Fruit fly (Drosophila melanogaster) whole organism, embryonic: ENCODE data around the gene ninaE.

Source experiments
- Abd-B ChIP-seq: fragments of 200-800 bp; sonication (Bioruptor generic); optimal IDR thresholded peaks from 2 replicates; lab custom pipeline; 2018; ENCODE audit warnings: missing biosample characterization, mild to moderate bottlenecking, missing genetic modification characterization, moderate library complexity
- Asciz ChIP-seq: fragments of 200-800 bp; sonication (Bioruptor generic); optimal IDR thresholded peaks from 2 replicates; lab custom pipeline; 2017; ENCODE audit warnings: missing biosample characterization, mild to moderate bottlenecking, missing genetic modification characterization, missing genetic modification reagents
- BEAF-32 ChIP-seq: fragments of 200-800 bp; sonication (Bioruptor generic); optimal IDR thresholded peaks from 3 replicates; lab custom pipeline; 2017; ENCODE audit warnings: missing biosample characterization, missing genetic modification characterization, mild to moderate bottlenecking, moderate library complexity, missing genetic modification reagents
- BtbVII ChIP-seq: fragments of 200-800 bp; sonication (Bioruptor generic); optimal IDR thresholded peaks from 3 replicates; lab custom pipeline; 2017; ENCODE audit warnings: missing biosample characterization, mild to moderate bottlenecking, missing genetic modification characterization
- CG11247 ChIP-seq: fragments of 200-800 bp; sonication (Bioruptor generic); IDR thresholded peaks from 2 replicates; pipeline ENCODE4 v1.3.6; 2022; ENCODE audit warnings: missing biosample characterization, missing genetic modification characterization
- CG11723 ChIP-seq: fragments of 200-800 bp; sonication (Bioruptor generic); optimal IDR thresholded peaks from 2 replicates; lab custom pipeline; 2017; ENCODE audit warnings: missing biosample characterization, mild to moderate bottlenecking, missing genetic modification characterization
- CG12071 ChIP-seq: fragments of 200-800 bp; sonication (Bioruptor generic); optimal IDR thresholded peaks from 3 replicates; lab custom pipeline; 2018; ENCODE audit warnings: missing biosample characterization, mild to moderate bottlenecking, missing genetic modification characterization
- CG12155 ChIP-seq: fragments of 200-800 bp; sonication (Bioruptor generic); optimal IDR thresholded peaks from 3 replicates; lab custom pipeline; 2016; ENCODE audit warnings: missing biosample characterization, missing genetic modification characterization
- CG12391 ChIP-seq: fragments of 200-800 bp; sonication (Bioruptor generic); optimal IDR thresholded peaks from 3 replicates; lab custom pipeline; 2018; ENCODE audit warnings: missing biosample characterization, mild to moderate bottlenecking, missing genetic modification characterization, moderate library complexity
- CG12659 ChIP-seq: fragments of 200-800 bp; sonication (Bioruptor generic); optimal IDR thresholded peaks from 3 replicates; lab custom pipeline; 2017; ENCODE audit warnings: mild to moderate bottlenecking, missing biosample characterization, missing genetic modification reagents, missing genetic modification characterization
- CG13424 ChIP-seq: fragments of 200-800 bp; sonication (Bioruptor generic); optimal IDR thresholded peaks from 2 replicates; lab custom pipeline; 2019; ENCODE audit warnings: missing biosample characterization, mild to moderate bottlenecking, missing genetic modification characterization, moderate library complexity
- CG16815 ChIP-seq: fragments of 200-800 bp; sonication (Bioruptor generic); optimal IDR thresholded peaks from 3 replicates; lab custom pipeline; 2017; ENCODE audit warnings: missing biosample characterization, mild to moderate bottlenecking, missing genetic modification characterization
- CG17385 ChIP-seq: fragments of 200-800 bp; sonication (Bioruptor generic); optimal IDR thresholded peaks from 3 replicates; lab custom pipeline; 2018; ENCODE audit warnings: missing biosample characterization, mild to moderate bottlenecking, missing genetic modification characterization
- CG17802 ChIP-seq: fragments of 200-800 bp; sonication (Bioruptor generic); optimal IDR thresholded peaks from 2 replicates; lab custom pipeline; 2018; ENCODE audit warnings: missing biosample characterization, mild to moderate bottlenecking, missing genetic modification characterization, moderate library complexity
- CG1792 ChIP-seq: fragments of 200-800 bp; sonication (Bioruptor generic); optimal IDR thresholded peaks from 2 replicates; lab custom pipeline; 2016; ENCODE audit warnings: missing biosample characterization, missing genetic modification characterization
- CG2116 ChIP-seq: fragments of 200-800 bp; sonication (Bioruptor generic); optimal IDR thresholded peaks from 3 replicates; lab custom pipeline; 2018; ENCODE audit warnings: missing biosample characterization, mild to moderate bottlenecking, missing genetic modification characterization
- CG2120 ChIP-seq: fragments of 200-800 bp; sonication (Bioruptor generic); optimal IDR thresholded peaks from 3 replicates; lab custom pipeline; 2016; ENCODE audit warnings: missing biosample characterization, missing genetic modification characterization
- CG2678 ChIP-seq: fragments of 200-800 bp; sonication (Bioruptor generic); optimal IDR thresholded peaks from 3 replicates; lab custom pipeline; 2019; ENCODE audit warnings: missing biosample characterization, mild to moderate bottlenecking, missing genetic modification characterization, moderate library complexity
- CG30403 ChIP-seq: fragments of 200-800 bp; sonication (Bioruptor generic); optimal IDR thresholded peaks from 3 replicates; lab custom pipeline; 2016; ENCODE audit warnings: missing biosample characterization, missing genetic modification characterization
- CG34422 ChIP-seq: fragments of 200-800 bp; sonication (Bioruptor generic); IDR thresholded peaks from 3 replicates; pipeline ENCODE4 v1.3.6; 2022; ENCODE audit warnings: missing biosample characterization, missing genetic modification characterization
- CG43689 ChIP-seq: fragments of 200-800 bp; sonication (Bioruptor generic); IDR thresholded peaks from 2 replicates; pipeline ENCODE4 v1.3.6; 2022; ENCODE audit warnings: missing biosample characterization, missing genetic modification characterization
- CG6272 ChIP-seq: fragments of 200-800 bp; sonication (Bioruptor generic); IDR thresholded peaks from 2 replicates; pipeline ENCODE4 v1.3.6; 2022; ENCODE audit warnings: missing biosample characterization, missing genetic modification characterization
- CG7271 ChIP-seq: fragments of 200-800 bp; sonication (Bioruptor generic); optimal IDR thresholded peaks from 2 replicates; lab custom pipeline; 2018; ENCODE audit warnings: missing biosample characterization, mild to moderate bottlenecking, missing genetic modification characterization, moderate library complexity
- CG7963 ChIP-seq: fragments of 200-800 bp; sonication (Bioruptor generic); IDR thresholded peaks from 3 replicates; pipeline ENCODE4 v1.3.6; 2022; ENCODE audit warnings: missing biosample characterization, missing genetic modification characterization; ENCODE audit not compliant: partially characterized antibody
- CG8281 ChIP-seq: fragments of 200-800 bp; sonication (Bioruptor generic); optimal IDR thresholded peaks from 2 replicates; lab custom pipeline; 2018; ENCODE audit warnings: missing biosample characterization, mild to moderate bottlenecking, missing genetic modification characterization, moderate library complexity
- CrebB ChIP-seq: fragments of 200-800 bp; sonication (Bioruptor generic); optimal IDR thresholded peaks from 3 replicates; lab custom pipeline; 2018; ENCODE audit warnings: missing biosample characterization, mild to moderate bottlenecking, missing genetic modification characterization
- ERR ChIP-seq: fragments of 200-800 bp; sonication (Bioruptor generic); optimal IDR thresholded peaks from 2 replicates; lab custom pipeline; 2016; ENCODE audit warnings: missing biosample characterization, missing genetic modification characterization
- Elba2 ChIP-seq: fragments of 200-800 bp; sonication (Bioruptor generic); optimal IDR thresholded peaks from 3 replicates; lab custom pipeline; 2016; ENCODE audit warnings: missing biosample characterization, missing genetic modification characterization
- Hr39 ChIP-seq: fragments of >200 bp; optimal IDR thresholded peaks from 2 replicates; lab custom pipeline; 2017
- Hr51 ChIP-seq, 2 experiments: fragments of 200-800 bp; sonication (Bioruptor generic); optimal IDR thresholded peaks; 2 replicates in 1 of 2; 3 replicates in 1 of 2; lab custom pipeline; 2016 to 2018; ENCODE audit warnings: missing biosample characterization in 2 of 2, missing genetic modification characterization in 2 of 2, mild to moderate bottlenecking in 1 of 2, moderate library complexity in 1 of 2
- Mad ChIP-seq: fragments of 200-800 bp; sonication (Bioruptor generic); optimal IDR thresholded peaks from 2 replicates; lab custom pipeline; 2016; ENCODE audit warnings: missing biosample characterization, missing genetic modification characterization
- Meics ChIP-seq: fragments of 200-800 bp; sonication (Bioruptor generic); optimal IDR thresholded peaks from 2 replicates; lab custom pipeline; 2017; ENCODE audit warnings: missing biosample characterization, mild to moderate bottlenecking, missing genetic modification characterization
- YL-1 ChIP-seq: fragments of 200-800 bp; sonication (Bioruptor generic); optimal IDR thresholded peaks from 3 replicates; lab custom pipeline; 2017; ENCODE audit warnings: missing biosample characterization, mild to moderate bottlenecking, missing genetic modification characterization
- ato ChIP-seq: fragments of 200-800 bp; sonication (Bioruptor generic); IDR thresholded peaks from 2 replicates; pipeline ENCODE4 v1.3.6; 2022; ENCODE audit warnings: missing biosample characterization, missing genetic modification characterization; ENCODE audit not compliant: partially characterized antibody
- crc ChIP-seq: fragments of 200-800 bp; sonication (Bioruptor generic); optimal IDR thresholded peaks from 2 replicates; lab custom pipeline; 2016; ENCODE audit warnings: missing biosample characterization, missing genetic modification characterization
- dmrt11E ChIP-seq: fragments of 200-800 bp; sonication (Bioruptor generic); optimal IDR thresholded peaks from 3 replicates; lab custom pipeline; 2018; ENCODE audit warnings: missing biosample characterization, mild to moderate bottlenecking, missing genetic modification characterization, moderate library complexity
- fru ChIP-seq: fragments of >200 bp; optimal IDR thresholded peaks from 2 replicates; lab custom pipeline; 2017
- gcm2 ChIP-seq: fragments of 200-800 bp; sonication (Bioruptor generic); optimal IDR thresholded peaks from 2 replicates; lab custom pipeline; 2016; ENCODE audit warnings: missing biosample characterization, missing genetic modification characterization
- hb ChIP-seq: fragments of 200-800 bp; sonication (Bioruptor generic); IDR thresholded peaks from 3 replicates; pipeline ENCODE4 v1.3.6; 2022; ENCODE audit warnings: missing biosample characterization, missing genetic modification characterization; ENCODE audit not compliant: partially characterized antibody
- her ChIP-seq: fragments of 200-800 bp; sonication (Bioruptor generic); optimal IDR thresholded peaks from 2 replicates; lab custom pipeline; 2016; ENCODE audit warnings: missing biosample characterization, missing genetic modification characterization
- ken ChIP-seq: fragments of 200-800 bp; sonication (Bioruptor generic); IDR thresholded peaks from 3 replicates; pipeline ENCODE4 v1.3.6; 2022; ENCODE audit warnings: missing biosample characterization, missing genetic modification characterization
- oc ChIP-seq: fragments of 200-800 bp; sonication (Bioruptor generic); optimal IDR thresholded peaks from 2 replicates; lab custom pipeline; 2018; ENCODE audit warnings: missing biosample characterization, mild to moderate bottlenecking, missing genetic modification characterization, moderate library complexity
- onecut ChIP-seq: fragments of 200-800 bp; sonication (Bioruptor generic); IDR thresholded peaks from 2 replicates; pipeline ENCODE4 v1.3.6; 2022; ENCODE audit warnings: missing biosample characterization, missing genetic modification characterization
- org-1 ChIP-seq: fragments of 200-800 bp; sonication (Bioruptor generic); optimal IDR thresholded peaks from 2 replicates; lab custom pipeline; 2017; ENCODE audit warnings: missing biosample characterization, missing genetic modification characterization
- pho ChIP-seq: fragments of 200-800 bp; sonication (Bioruptor generic); optimal IDR thresholded peaks from 2 replicates; lab custom pipeline; 2016; ENCODE audit warnings: missing biosample characterization, missing genetic modification characterization
- slp2 ChIP-seq: fragments of 200-800 bp; sonication (Bioruptor generic); optimal IDR thresholded peaks from 2 replicates; lab custom pipeline; 2016; ENCODE audit warnings: missing biosample characterization, missing genetic modification characterization
- sug ChIP-seq: fragments of 200-800 bp; optimal IDR thresholded peaks from 2 replicates; lab custom pipeline; 2019; ENCODE audit warnings: missing biosample characterization, mild to moderate bottlenecking, missing genetic modification characterization, moderate library complexity
- tgo ChIP-seq: fragments of 200-800 bp; sonication (Bioruptor generic); IDR thresholded peaks from 3 replicates; pipeline ENCODE4 v1.3.6; 2022; ENCODE audit warnings: missing biosample characterization, missing genetic modification characterization
- tio ChIP-seq: fragments of 200-800 bp; sonication (Bioruptor generic); optimal IDR thresholded peaks from 2 replicates; lab custom pipeline; 2017; ENCODE audit warnings: missing biosample characterization, missing genetic modification characterization, inconsistent platforms
- unpg ChIP-seq: fragments of 200-800 bp; sonication (Bioruptor generic); optimal IDR thresholded peaks from 3 replicates; lab custom pipeline; 2018; ENCODE audit warnings: missing biosample characterization, mild to moderate bottlenecking, missing genetic modification characterization, moderate library complexity

The ninaE gene

dm6 chr3R:19889603-19890187 lies 1.7 kb upstream of the ninaE start (continued):
- TF ChIP-seq CrebB (tag; lab: Kevin White, UChicago) (peak; percentile 44), CG6272 (GFP tag; lab: Robert Waterston, UW) (0 out of 2 replicates have a peak, but pooled peaks have one; percentile 6), Hr39 (lab: Kevin White, UChicago) (no peak), onecut (GFP tag; lab: Robert Waterston, UW) (peak; percentile 38; the same call in 1 of the 2 replicates), CG16815 (peak; percentile 47), Asciz (GFP tag; lab: Kevin White, UChicago) (peak; percentile 73), oc (tag; lab: Kevin White, UChicago) (peak; percentile 36), CG30403 (peak; percentile 55), CG2120 (GFP tag; lab: Kevin White, UChicago) (peak; percentile 70), CG8281 (peak; percentile 42), hb (GFP tag; lab: Robert Waterston, UW) (no peak), CG12391 (tag; lab: Kevin White, UChicago) (peak; percentile 73), YL-1 (GFP tag; lab: Kevin White, UChicago) (no peak), CG2116 (GFP tag; lab: Kevin White, UChicago) (peak; percentile 15), BtbVII (GFP tag; lab: Kevin White, UChicago) (peak; percentile 87), BEAF-32 (GFP tag; lab: Kevin White, UChicago) (no peak), ken (GFP tag; lab: Robert Waterston, UW) (no peak), ato (GFP tag; lab: Robert Waterston, UW) (no peak), Elba2 (GFP tag; lab: Kevin White, UChicago) (no peak), CG17385 (GFP tag; lab: Kevin White, UChicago) (peak; percentile 64), fru (lab: Kevin White, UChicago) (no peak), Abd-B (GFP tag; lab: Kevin White, UChicago) (peak; percentile 66), Hr51 (GFP tag; optimal IDR thresholded peaks at IDR 0.05; lab: Kevin White, UChicago) (peak in 1 of 2 experiments; percentile 88), gcm2 (GFP tag; lab: Kevin White, UChicago) (no peak), dmrt11E (no peak), Mad (GFP tag; lab: Kevin White, UChicago) (no peak), sug (tag; lab: Kevin White, UChicago) (peak; percentile 60), CG7963 (GFP tag; lab: Robert Waterston, UW) (no peak), ERR (GFP tag; lab: Kevin White, UChicago) (no peak), CG1792 (GFP tag; lab: Kevin White, UChicago) (no peak), CG7271 (tag; lab: Kevin White, UChicago) (no peak), CG12155 (GFP tag; lab: Kevin White, UChicago) (peak; percentile 57), CG43689 (GFP tag; lab: Robert Waterston, UW) (no peak), CG12071 (peak; percentile 33), CG11723 (GFP tag; lab: Kevin White, UChicago) (no peak), CG11247 (GFP tag; lab: Robert Waterston, UW) (peak; percentile 12; the same call in 1 of the 2 replicates), CG13424 (tag; lab: Kevin White, UChicago) (peak; percentile 74), tgo (GFP tag; lab: Robert Waterston, UW) (peak; percentile 55; the same call in 2 of the 3 replicates), unpg (peak; percentile 74), CG34422 (GFP tag; lab: Robert Waterston, UW) (no peak), CG12659 (peak; percentile 78), her (GFP tag; lab: Kevin White, UChicago) (no peak), tio (GFP tag; lab: Kevin White, UChicago) (peak; percentile 48), pho (GFP tag; lab: Kevin White, UChicago) (no peak), crc (GFP tag; lab: Kevin White, UChicago) (no peak), org-1 (GFP tag; lab: Kevin White, UChicago) (peak; percentile 65), slp2 (no peak), CG17802 (tag; lab: Kevin White, UChicago) (no peak), CG2678 (peak; percentile 92), Meics (GFP tag; lab: Kevin White, UChicago) (peak; percentile 92)
